Worm (Caenorhabditis elegans): Measurements from ENCODE around the gene Y62H9A.4.

The Y62H9A.4 gene

ce11 chrX:11857178-11857577 is 22.7 kb upstream of the Y62H9A.4 start, which contains the start of gene mes-1:
Gene mes-1, plus strand, starts transcription at chrX:11857478.
- TF ChIP-seq nhr-11 (tag; optimal IDR thresholded peaks at IDR 0.05) (no peak), npax-4 (tag; optimal IDR thresholded peaks at IDR 0.05) (no peak), ceh-14 (tag; optimal IDR thresholded peaks at IDR 0.05) (no peak), C38D4.7 (GFP tag; optimal IDR thresholded peaks at IDR 0.05) (no peak), sdc-2 (tag; optimal IDR thresholded peaks at IDR 0.05) (no peak), T23F11.4 (GFP tag; optimal IDR thresholded peaks at IDR 0.05) (no peak), K02D7.2 (tag; optimal IDR thresholded peaks at IDR 0.05) (no peak), unc-55 (GFP tag; optimal IDR thresholded peaks at IDR 0.05) (no peak), ceh-48 (tag; optimal IDR thresholded peaks at IDR 0.05) (no peak), ceh-22 (tag; optimal IDR thresholded peaks at IDR 0.05) (no peak), hlh-6 (tag; optimal IDR thresholded peaks at IDR 0.05) (no peak), unc-86 (tag; optimal IDR thresholded peaks at IDR 0.05) (no peak), dmd-4 (tag; optimal IDR thresholded peaks at IDR 0.05; ENCODE audit: borderline replicate concordance) (no peak), syd-9 (tag; optimal IDR thresholded peaks at IDR 0.05) (no peak), pha-2 (tag; optimal IDR thresholded peaks at IDR 0.05) (no peak), madf-2 (tag; optimal IDR thresholded peaks at IDR 0.05) (no peak), dve-1 (tag; optimal IDR thresholded peaks at IDR 0.05) (no peak), K09A11.1 (tag; optimal IDR thresholded peaks at IDR 0.05; ENCODE audit: insufficient read depth) (no peak)

ce11 chrX:11863307-11863706 is 16.6 kb upstream of the Y62H9A.4 start, which contains the start of gene F54F7.10:
Gene F54F7.10, plus strand, starts transcription at chrX:11863607.
- no peak for TF ChIP-seq ceh-22 (tag; optimal IDR thresholded peaks at IDR 0.05)
- no peak for TF ChIP-seq lin-11 (tag; optimal IDR thresholded peaks at IDR 0.05)
- TF ChIP-seq dve-1 (tag; optimal IDR thresholded peaks at IDR 0.05), result no peak
- no peak for TF ChIP-seq ets-4 (tag; optimal IDR thresholded peaks at IDR 0.05)
- TF ChIP-seq lim-6 (tag; optimal IDR thresholded peaks at IDR 0.05), result no peak
- no peak for TF ChIP-seq syd-9 (tag; optimal IDR thresholded peaks at IDR 0.05)
- TF ChIP-seq ceh-45 (GFP tag; IDR thresholded peaks at IDR 0.05), result no peak
- TF ChIP-seq ref-2 (tag; optimal IDR thresholded peaks at IDR 0.05), result no peak
- no peak for TF ChIP-seq ceh-48 (tag; optimal IDR thresholded peaks at IDR 0.05)
- no peak for TF ChIP-seq eyg-1 (tag; optimal IDR thresholded peaks at IDR 0.05)
- no peak for TF ChIP-seq ama-1 (optimal IDR thresholded peaks at IDR 0.05)
- TF ChIP-seq ceh-19 (GFP tag; optimal IDR thresholded peaks at IDR 0.05), result no peak
- TF ChIP-seq tbx-2 (tag; optimal IDR thresholded peaks at IDR 0.05), result no peak
- no peak for TF ChIP-seq unc-55 (GFP tag; optimal IDR thresholded peaks at IDR 0.05)
- TF ChIP-seq sox-4 (tag; optimal IDR thresholded peaks at IDR 0.05), result no peak
- no peak for TF ChIP-seq madf-2 (tag; optimal IDR thresholded peaks at IDR 0.05)
- no peak for TF ChIP-seq ahr-1 (tag; optimal IDR thresholded peaks at IDR 0.05)
- no peak for TF ChIP-seq rnt-1 (tag; optimal IDR thresholded peaks at IDR 0.05)

- TF ChIP-seq nhr-11 (tag; optimal IDR thresholded peaks at IDR 0.05), result no peak
- TF ChIP-seq hlh-13 (GFP tag; optimal IDR thresholded peaks at IDR 0.05), result no peak
- no peak for TF ChIP-seq npax-4 (tag; optimal IDR thresholded peaks at IDR 0.05)
- TF ChIP-seq pros-1 (tag; optimal IDR thresholded peaks at IDR 0.05), result no peak
Observed at ce11 chrX:11865083-11865482, 14.8 kb upstream of the Y62H9A.4 start, which contains the start of gene F54F7.6. Gene F54F7.6, plus strand, starts transcription at chrX:11865383.

ce11 chrX:11869260-11869659 is 10.7 kb upstream of the Y62H9A.4 start, which contains the start of gene dot-1.2:
Gene dot-1.2, minus strand, starts transcription at chrX:11869360.
- TF ChIP-seq elt-4 (tag; optimal IDR thresholded peaks at IDR 0.05) (no peak), pax-1 (tag; optimal IDR thresholded peaks at IDR 0.05) (no peak), npax-4 (tag; optimal IDR thresholded peaks at IDR 0.05) (no peak), ref-2 (tag; optimal IDR thresholded peaks at IDR 0.05) (no peak)

ce11 chrX:11870393-11870792 is 9.5 kb upstream of the Y62H9A.4 start:
- TF ChIP-seq sdc-2 (tag; optimal IDR thresholded peaks at IDR 0.05) (peak; percentile 12), unc-3 (GFP tag; conservative IDR thresholded peaks at IDR 0.05) (no peak), unc-3 (tag; optimal IDR thresholded peaks at IDR 0.05) (no peak), C38D4.7 (GFP tag; optimal IDR thresholded peaks at IDR 0.05) (peak; percentile 4)
